Worm (Caenorhabditis elegans): Measurements from ENCODE around the gene Y45F10B.3.

DNA sequence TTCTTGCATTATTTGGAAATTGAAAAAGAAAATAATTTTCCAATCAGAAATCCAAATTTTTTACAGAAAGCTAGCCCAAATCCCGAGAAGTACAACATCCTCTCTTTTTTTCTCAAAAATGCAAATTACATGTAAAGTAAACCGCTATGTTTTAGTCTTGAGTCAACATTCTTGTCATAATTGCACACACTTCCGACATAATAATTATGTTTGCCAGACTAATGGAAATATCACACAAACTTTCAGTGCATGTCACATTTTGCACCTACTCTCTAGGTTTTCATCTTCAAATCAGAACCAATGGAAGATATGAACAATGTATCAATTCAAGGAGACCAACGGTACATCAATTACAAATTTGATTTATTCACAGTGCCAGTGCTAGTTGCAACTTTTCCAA lies 8.8 kb upstream of the Y45F10B.3 start, which contains the start of gene sru-11:
- TF ChIP-seq hnd-1 (tag; optimal IDR thresholded peaks at IDR 0.05) (no peak), hmg-4 (GFP tag; optimal IDR thresholded peaks at IDR 0.05) (no peak), hmbx-1 (tag; optimal IDR thresholded peaks at IDR 0.05) (no peak), tbx-37 (GFP tag; conservative IDR thresholded peaks at IDR 0.05) (no peak), ama-1 (optimal IDR thresholded peaks at IDR 0.05) (no peak), F13C5.2 (tag; optimal IDR thresholded peaks at IDR 0.05) (no peak), aly-1 (tag; optimal IDR thresholded peaks at IDR 0.05) (no peak), ets-7 (tag; optimal IDR thresholded peaks at IDR 0.05) (no peak), flt-1 (GFP tag; IDR thresholded peaks at IDR 0.05) (no peak)

Measured in whole organism, early embryonic.